Worm (Caenorhabditis elegans) whole organism, midembryonic: ENCODE results near the gene pqn-71.
A peak's percentile ranks its signal among the peaks of the same experiment; 100 is the strongest.

ENCODE experiments used
- T22C8.4 ChIP-seq: fragments of 200-800 bp; sonication (Bioruptor generic); IDR thresholded peaks from 2 replicates; pipeline ENCODE4 v1.3.6; 2022; ENCODE audit warnings: missing genetic modification characterization, missing compliant biosample characterization
- cog-1 ChIP-seq: sonication (generic microtip); optimal IDR thresholded peaks from 2 replicates; lab custom pipeline; 2016; ENCODE audit warnings: missing genetic modification characterization, missing compliant biosample characterization
- flt-1 ChIP-seq: fragments of 200-800 bp; sonication (Bioruptor generic); IDR thresholded peaks from 2 replicates; pipeline ENCODE4 v1.3.6; 2022; ENCODE audit warnings: missing genetic modification characterization, missing compliant biosample characterization
- klf-2 ChIP-seq: fragments of 200-800 bp; sonication (Bioruptor generic); conservative IDR thresholded peaks from 2 replicates; pipeline ENCODE4 v1.3.6; 2022; ENCODE audit warnings: missing genetic modification reagents, missing genetic modification characterization, missing compliant biosample characterization
- med-1 ChIP-seq: sonication (generic microtip); optimal IDR thresholded peaks from 2 replicates; lab custom pipeline; 2017; ENCODE audit warnings: missing genetic modification characterization, mild to moderate bottlenecking, missing compliant biosample characterization, antibody characterized with exemption, missing genetic modification reagents; ENCODE audit not compliant: insufficient read depth
- ref-1 ChIP-seq: fragments of 200-800 bp; sonication (Bioruptor generic); conservative IDR thresholded peaks from 2 replicates; pipeline ENCODE4 v1.3.6; 2022; ENCODE audit warnings: missing genetic modification reagents, missing genetic modification characterization, missing compliant biosample characterization
- tab-1 ChIP-seq: fragments of 200-800 bp; sonication (Bioruptor generic); IDR thresholded peaks from 2 replicates; pipeline ENCODE4 v1.3.6; 2022; ENCODE audit warnings: missing genetic modification characterization, missing compliant biosample characterization
- ztf-23 ChIP-seq: fragments of 200-800 bp; sonication (Bioruptor generic); IDR thresholded peaks from 2 replicates; pipeline ENCODE4 v1.3.6; 2022; ENCODE audit warnings: missing genetic modification reagents, missing genetic modification characterization, missing compliant biosample characterization
- ztf-29 ChIP-seq: fragments of 200-800 bp; sonication (Bioruptor generic); IDR thresholded peaks from 2 replicates; pipeline ENCODE4 v1.3.6; 2022; ENCODE audit warnings: missing genetic modification reagents, missing genetic modification characterization, missing compliant biosample characterization

The pqn-71 gene

DNA sequence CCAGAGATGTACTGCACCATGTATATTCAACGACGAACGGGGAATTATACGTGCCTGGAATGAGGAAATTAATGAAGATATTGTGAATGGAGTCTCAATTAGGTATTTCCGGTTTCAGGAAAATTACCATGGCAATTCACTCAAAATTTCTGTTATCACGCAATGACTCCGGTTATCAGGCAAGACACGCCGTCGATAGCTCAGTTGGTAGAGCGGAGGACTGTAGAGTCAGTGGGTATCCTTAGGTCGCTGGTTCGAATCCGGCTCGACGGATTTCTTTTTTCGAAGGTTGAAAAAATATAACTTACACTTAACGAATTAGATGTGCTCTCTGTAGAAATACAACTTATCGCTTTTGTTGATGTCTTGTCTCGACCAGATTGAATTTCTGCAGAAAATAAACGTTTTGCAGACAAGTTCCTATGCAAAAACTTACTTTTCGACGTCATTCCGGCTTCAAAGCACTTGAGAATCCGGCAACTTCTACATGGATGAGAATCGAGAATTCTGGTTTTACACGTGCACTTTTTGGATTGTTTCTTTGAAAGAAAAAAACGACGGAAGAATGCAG, 15.1 kb downstream of the pqn-71 start:
- TF ChIP-seq ztf-29 (GFP tag; lab: Robert Waterston, UW) (no peak), ref-1 (GFP tag; lab: Robert Waterston, UW) (no peak), klf-2 (GFP tag; lab: Robert Waterston, UW) (no peak)

ce11 chrV:15481374-15481773, 15.9 kb downstream of the pqn-71 start, which contains the start of gene nhr-150:
Gene nhr-150, minus strand, starts transcription at chrV:15481465.
- TF ChIP-seq med-1 (GFP tag; lab: Kevin White, UChicago) (no peak), ztf-23 (GFP tag; lab: Robert Waterston, UW) (no peak), T22C8.4 (GFP tag; lab: Robert Waterston, UW) (no peak), ref-1 (GFP tag; lab: Robert Waterston, UW) (no peak), flt-1 (no peak), klf-2 (GFP tag; lab: Robert Waterston, UW) (no peak), tab-1 (no peak), cog-1 (no peak), ztf-29 (GFP tag; lab: Robert Waterston, UW) (no peak)

ce11 chrV:15483563-15483962, 18.1 kb downstream of the pqn-71 start:
- no peak for TF ChIP-seq tab-1
- no peak for TF ChIP-seq cog-1
- TF ChIP-seq ztf-23 (GFP tag; lab: Robert Waterston, UW), result no peak
- no peak for TF ChIP-seq flt-1
- no peak for TF ChIP-seq ref-1 (GFP tag; lab: Robert Waterston, UW)
- TF ChIP-seq T22C8.4 (GFP tag; lab: Robert Waterston, UW), result no peak
- no peak for TF ChIP-seq med-1 (GFP tag; lab: Kevin White, UChicago)
- TF ChIP-seq ztf-29 (GFP tag; lab: Robert Waterston, UW), result no peak
- TF ChIP-seq klf-2 (GFP tag; lab: Robert Waterston, UW), result no peak

DNA sequence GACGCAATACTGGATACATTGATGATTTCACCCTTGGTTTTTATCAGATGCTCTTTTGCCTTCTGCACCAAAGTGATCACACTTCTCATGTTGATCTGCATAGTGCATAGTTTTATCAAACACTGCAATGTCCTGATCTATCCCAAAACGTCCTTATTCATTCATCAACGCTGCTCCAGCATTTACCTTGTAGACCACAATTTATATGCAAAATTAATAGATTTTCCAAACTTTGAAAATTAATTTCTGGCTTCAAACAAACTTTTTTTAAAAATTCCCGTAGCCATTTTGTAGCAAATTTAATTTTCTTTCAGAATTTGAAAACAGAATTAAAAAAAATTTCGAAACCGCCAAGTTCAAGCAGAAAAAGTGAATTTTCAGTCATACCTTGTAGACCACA, 19.1 kb downstream of the pqn-71 start, which contains the start of gene C06B8.3:
Gene C06B8.3 (minus strand): TSS at position 101 of the 400 bp plus-strand sequence.
- TF ChIP-seq flt-1 (no peak), ztf-29 (GFP tag; lab: Robert Waterston, UW) (no peak), ztf-23 (GFP tag; lab: Robert Waterston, UW) (no peak), cog-1 (no peak), klf-2 (GFP tag; lab: Robert Waterston, UW) (no peak), ref-1 (GFP tag; lab: Robert Waterston, UW) (no peak), med-1 (GFP tag; lab: Kevin White, UChicago) (no peak), T22C8.4 (GFP tag; lab: Robert Waterston, UW) (no peak), tab-1 (no peak)

DNA sequence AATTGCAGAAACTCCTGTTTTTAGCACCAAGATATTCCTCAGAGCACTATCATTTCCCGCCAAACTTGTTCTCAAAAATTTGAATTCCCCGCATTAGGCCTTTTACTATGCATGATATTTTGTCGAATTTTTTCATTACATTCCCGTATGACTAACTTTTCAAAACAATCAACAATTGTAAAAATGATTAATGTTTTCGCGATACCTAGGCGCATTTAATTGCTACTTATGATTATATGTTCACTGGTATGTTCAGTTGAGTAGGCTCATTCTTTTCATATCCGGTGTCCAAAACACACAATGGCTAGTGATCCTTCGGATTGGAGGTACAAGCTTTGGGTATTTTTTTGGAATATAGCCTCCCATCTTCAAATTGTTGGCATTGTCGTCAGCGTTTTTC, 22.3 kb downstream of the pqn-71 start, which contains the start of gene srw-21:
Gene srw-21 (plus strand): TSS at position 301 of the 400 bp plus-strand sequence.
- TF ChIP-seq cog-1 (no peak), ref-1 (GFP tag; lab: Robert Waterston, UW) (no peak), ztf-29 (GFP tag; lab: Robert Waterston, UW) (no peak), med-1 (GFP tag; lab: Kevin White, UChicago) (no peak), tab-1 (no peak), T22C8.4 (GFP tag; lab: Robert Waterston, UW) (no peak), klf-2 (GFP tag; lab: Robert Waterston, UW) (no peak), ztf-23 (GFP tag; lab: Robert Waterston, UW) (no peak), flt-1 (no peak)

- no peak for TF ChIP-seq ztf-23 (GFP tag; lab: Robert Waterston, UW)
Measured at ce11 chrV:15492518-15492917, 27.0 kb downstream of the pqn-71 start, which contains the start of gene str-264. Gene str-264, minus strand, starts transcription at chrV:15492618.

DNA sequence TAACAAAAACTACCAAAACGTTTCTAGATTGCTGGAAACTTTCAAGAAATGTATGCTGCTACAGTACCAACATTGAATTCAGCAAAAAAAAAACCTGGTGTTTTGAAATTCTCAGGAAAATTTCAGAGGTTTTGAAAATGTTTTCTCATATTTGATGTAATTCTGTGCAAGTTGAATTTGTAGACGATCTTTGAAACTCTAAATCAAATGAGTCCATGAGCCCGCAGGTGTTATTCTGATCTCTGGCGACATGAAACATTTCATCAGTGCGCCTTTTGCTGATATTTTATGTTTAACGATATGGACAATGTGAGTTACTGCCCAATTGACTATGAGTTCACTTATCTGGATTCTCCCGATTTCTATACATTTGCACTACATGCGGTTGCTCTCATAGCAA, 28.2 kb downstream of the pqn-71 start, which contains the start of gene srh-218:
Gene srh-218 (plus strand): TSS at position 301 of the 400 bp plus-strand sequence.
- TF ChIP-seq tab-1 (no peak), med-1 (GFP tag; lab: Kevin White, UChicago) (no peak), flt-1 (no peak), ztf-29 (GFP tag; lab: Robert Waterston, UW) (no peak), cog-1 (no peak), T22C8.4 (GFP tag; lab: Robert Waterston, UW) (no peak), ztf-23 (GFP tag; lab: Robert Waterston, UW) (no peak), ref-1 (GFP tag; lab: Robert Waterston, UW) (no peak), klf-2 (GFP tag; lab: Robert Waterston, UW) (no peak)

DNA sequence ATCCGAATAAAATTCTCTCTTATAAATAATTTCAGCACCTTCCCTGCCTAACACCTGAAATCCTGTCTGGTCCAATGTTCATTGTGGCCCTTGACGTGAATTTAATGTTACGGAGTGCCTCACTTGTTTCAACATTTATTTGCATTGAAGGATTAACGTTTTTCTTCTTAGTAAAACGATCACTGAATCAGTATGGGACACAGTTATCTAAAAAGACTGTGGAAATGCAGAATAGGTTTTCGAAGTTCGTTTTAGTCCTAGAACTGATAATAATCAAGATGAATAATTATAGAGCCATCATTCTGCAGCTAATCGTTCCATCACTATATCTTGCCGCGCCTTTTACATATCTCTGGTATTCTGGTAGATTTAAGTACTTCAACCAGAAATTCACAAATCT, 29.7 kb downstream of the pqn-71 start, which contains the start of gene srh-219:
Gene srh-219 (plus strand): TSS at position 301 of the 400 bp plus-strand sequence.
- TF ChIP-seq T22C8.4 (GFP tag; lab: Robert Waterston, UW) (no peak), tab-1 (no peak)

DNA sequence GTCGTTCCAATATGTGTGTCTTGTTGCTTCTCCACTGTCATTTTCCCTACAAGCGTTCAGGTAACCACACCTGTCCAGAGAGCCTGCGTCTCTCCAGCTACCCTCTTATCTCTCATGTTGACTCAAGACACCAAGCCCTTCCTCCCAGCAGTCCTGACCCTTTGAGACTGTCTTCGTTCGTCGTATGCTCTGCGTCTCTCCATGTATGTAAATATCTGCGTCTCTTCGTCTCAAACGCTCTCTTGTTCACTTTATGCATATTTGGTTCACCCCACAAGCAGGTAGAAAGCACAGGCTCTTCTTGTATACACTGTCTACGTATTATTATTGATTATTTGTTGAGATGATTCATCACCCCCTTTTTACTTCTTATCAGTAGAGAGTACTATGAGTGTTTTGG, 32.3 kb downstream of the pqn-71 start:
- TF ChIP-seq med-1 (GFP tag; lab: Kevin White, UChicago), result no peak
- no peak for TF ChIP-seq tab-1
- TF ChIP-seq ref-1 (GFP tag; lab: Robert Waterston, UW), result no peak
- TF ChIP-seq cog-1, result peak; percentile 12
- no peak for TF ChIP-seq klf-2 (GFP tag; lab: Robert Waterston, UW)
- TF ChIP-seq flt-1, result no peak
- peak; percentile 53; the same call in 1 of the 2 replicates for TF ChIP-seq ztf-29 (GFP tag; lab: Robert Waterston, UW)
- TF ChIP-seq ztf-23 (GFP tag; lab: Robert Waterston, UW), result no peak
- no peak for TF ChIP-seq T22C8.4 (GFP tag; lab: Robert Waterston, UW)

DNA sequence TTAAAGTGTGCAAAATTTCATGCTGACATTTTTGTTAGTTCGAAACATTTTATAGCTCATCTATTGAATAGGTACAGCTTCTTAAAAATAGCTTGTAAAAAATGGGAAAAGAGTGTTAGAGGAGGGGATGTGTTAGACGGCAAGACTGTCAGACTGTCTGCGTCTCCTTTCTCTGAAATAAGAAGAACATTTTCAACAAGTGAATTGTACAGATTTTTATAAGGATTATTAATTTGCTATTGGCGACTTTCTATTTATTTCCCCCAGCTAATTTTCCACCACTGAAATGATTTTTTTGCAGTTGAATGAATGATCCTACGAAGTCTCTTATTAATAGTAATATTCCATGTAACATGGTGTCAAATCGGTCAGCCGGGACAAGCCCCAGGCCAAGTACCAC, 33.0 kb downstream of the pqn-71 start, which contains the start of gene C06B8.7:
Gene C06B8.7 (plus strand): TSS at position 301 of the 400 bp plus-strand sequence.
- TF ChIP-seq ztf-23 (GFP tag; lab: Robert Waterston, UW) (no peak), med-1 (GFP tag; lab: Kevin White, UChicago) (no peak), ztf-29 (GFP tag; lab: Robert Waterston, UW) (no peak), klf-2 (GFP tag; lab: Robert Waterston, UW) (no peak), T22C8.4 (GFP tag; lab: Robert Waterston, UW) (no peak), ref-1 (GFP tag; lab: Robert Waterston, UW) (no peak), tab-1 (no peak), cog-1 (no peak), flt-1 (no peak)
